Fruit fly (Drosophila melanogaster) whole organism, embryonic: ENCODE measurements around the gene Ttc26.

Source experiments
- Bdp1 ChIP-seq: fragments of 200-800 bp; sonication (Bioruptor generic); optimal IDR thresholded peaks from 3 replicates; lab custom pipeline; 2016; ENCODE audit warnings: missing biosample characterization, missing genetic modification characterization
- CG10565 ChIP-seq: fragments of 200-800 bp; sonication (Bioruptor generic); optimal IDR thresholded peaks from 3 replicates; lab custom pipeline; 2016; ENCODE audit warnings: missing biosample characterization, mild to moderate bottlenecking, missing genetic modification characterization
- CG12659 ChIP-seq: fragments of 200-800 bp; sonication (Bioruptor generic); optimal IDR thresholded peaks from 3 replicates; lab custom pipeline; 2017; ENCODE audit warnings: mild to moderate bottlenecking, missing biosample characterization, missing genetic modification reagents, missing genetic modification characterization
- CG13624 ChIP-seq: fragments of 200-800 bp; sonication (Bioruptor generic); optimal IDR thresholded peaks from 2 replicates; lab custom pipeline; 2016; ENCODE audit warnings: missing biosample characterization, missing genetic modification characterization
- CG14014 ChIP-seq: fragments of 200-800 bp; sonication (Bioruptor generic); IDR thresholded peaks from 2 replicates; pipeline ENCODE4 v1.3.6; 2022; ENCODE audit warnings: missing biosample characterization, missing genetic modification characterization
- CG15073 ChIP-seq: fragments of 200-800 bp; sonication (Bioruptor generic); optimal IDR thresholded peaks from 2 replicates; lab custom pipeline; 2016; ENCODE audit warnings: missing biosample characterization, missing genetic modification characterization
- CG15514 ChIP-seq: fragments of 200-800 bp; sonication (Bioruptor generic); optimal IDR thresholded peaks from 3 replicates; lab custom pipeline; 2017; ENCODE audit warnings: missing biosample characterization, missing genetic modification characterization, mild to moderate bottlenecking, moderate library complexity, missing genetic modification reagents
- CG18476 ChIP-seq: fragments of 200-800 bp; sonication (Bioruptor generic); optimal IDR thresholded peaks from 2 replicates; lab custom pipeline; 2016; ENCODE audit warnings: missing biosample characterization, mild to moderate bottlenecking, missing genetic modification characterization
- CG2116 ChIP-seq: fragments of 200-800 bp; sonication (Bioruptor generic); optimal IDR thresholded peaks from 3 replicates; lab custom pipeline; 2018; ENCODE audit warnings: missing biosample characterization, mild to moderate bottlenecking, missing genetic modification characterization
- CG2120 ChIP-seq: fragments of 200-800 bp; sonication (Bioruptor generic); optimal IDR thresholded peaks from 3 replicates; lab custom pipeline; 2016; ENCODE audit warnings: missing biosample characterization, missing genetic modification characterization
- CG3065 ChIP-seq: fragments of 200-800 bp; sonication (Bioruptor generic); optimal IDR thresholded peaks from 2 replicates; lab custom pipeline; 2016; ENCODE audit warnings: missing biosample characterization, missing genetic modification characterization
- CG3726 ChIP-seq: fragments of 200-800 bp; sonication (Bioruptor generic); IDR thresholded peaks from 3 replicates; pipeline ENCODE4, ENCODE4 v1.3.6; 2022; ENCODE audit warnings: missing biosample characterization, missing genetic modification characterization
- CG4328 ChIP-seq: fragments of 200-800 bp; sonication (Bioruptor generic); optimal IDR thresholded peaks from 3 replicates; lab custom pipeline; 2017; ENCODE audit warnings: missing biosample characterization, missing genetic modification reagents, missing genetic modification characterization
- CG4360 ChIP-seq: fragments of 200-800 bp; sonication (Bioruptor generic); IDR thresholded peaks from 2 replicates; pipeline ENCODE4 v1.3.6; 2022; ENCODE audit warnings: missing biosample characterization, missing genetic modification characterization
- CG5180 ChIP-seq: fragments of 200-800 bp; sonication (Bioruptor generic); optimal IDR thresholded peaks from 3 replicates; lab custom pipeline; 2017; ENCODE audit warnings: missing biosample characterization, missing genetic modification characterization, mild to moderate bottlenecking, moderate library complexity, missing genetic modification reagents
- CG6689 ChIP-seq: fragments of 200-800 bp; sonication (Bioruptor generic); IDR thresholded peaks from 2 replicates; pipeline ENCODE4 v1.3.6; 2022; ENCODE audit warnings: missing biosample characterization, missing genetic modification characterization
- CG7271 ChIP-seq: fragments of 200-800 bp; sonication (Bioruptor generic); optimal IDR thresholded peaks from 2 replicates; lab custom pipeline; 2018; ENCODE audit warnings: missing biosample characterization, mild to moderate bottlenecking, missing genetic modification characterization, moderate library complexity
- CG7839 ChIP-seq: fragments of 200-800 bp; sonication (Bioruptor generic); optimal IDR thresholded peaks from 3 replicates; lab custom pipeline; 2018; ENCODE audit warnings: missing biosample characterization, mild to moderate bottlenecking, missing genetic modification characterization, moderate library complexity
- CG9215 ChIP-seq: fragments of 200-800 bp; sonication (Bioruptor generic); IDR thresholded peaks from 2 replicates; pipeline ENCODE4 v1.3.6; 2022; ENCODE audit warnings: missing biosample characterization, missing genetic modification characterization
- CG9727 ChIP-seq: fragments of 200-800 bp; sonication (Bioruptor generic); optimal IDR thresholded peaks from 3 replicates; lab custom pipeline; 2017; ENCODE audit warnings: missing biosample characterization, mild to moderate bottlenecking, missing genetic modification characterization
- CG9797 ChIP-seq: fragments of 200-800 bp; sonication (Bioruptor generic); optimal IDR thresholded peaks from 3 replicates; lab custom pipeline; 2018; ENCODE audit warnings: missing biosample characterization, mild to moderate bottlenecking, missing genetic modification characterization
- D ChIP-seq, 2 experiments: fragments of 200-800 bp in 1 of 2; fragments of >200 bp in 1 of 2; sonication (Bioruptor generic) in 1 of 2; optimal IDR thresholded peaks; 2 replicates in 1 of 2; 3 replicates in 1 of 2; lab custom pipeline; 2017; ENCODE audit warnings: mild to moderate bottlenecking in 1 of 2, missing biosample characterization in 1 of 2, missing genetic modification characterization in 1 of 2, missing genetic modification reagents in 1 of 2
- Dip2 ChIP-seq: fragments of 200-800 bp; sonication (Bioruptor generic); IDR thresholded peaks from 2 replicates; pipeline ENCODE4 v1.3.6; 2022; ENCODE audit warnings: missing biosample characterization, missing genetic modification characterization
- HmgD ChIP-seq: fragments of 200-800 bp; sonication (Bioruptor generic); optimal IDR thresholded peaks from 3 replicates; lab custom pipeline; 2016; ENCODE audit warnings: missing biosample characterization, missing genetic modification characterization
- Hsf ChIP-seq: fragments of 200-800 bp; sonication (Bioruptor generic); optimal IDR thresholded peaks from 3 replicates; lab custom pipeline; 2016; ENCODE audit warnings: missing biosample characterization, missing genetic modification characterization
- Kr ChIP-seq: fragments of 200-800 bp; sonication (Bioruptor generic); optimal IDR thresholded peaks from 2 replicates; lab custom pipeline; 2017; ENCODE audit warnings: missing biosample characterization, mild to moderate bottlenecking, missing genetic modification characterization
- Optix ChIP-seq: fragments of 200-800 bp; sonication (Bioruptor generic); IDR thresholded peaks from 3 replicates; pipeline ENCODE4 v1.3.6; 2022; ENCODE audit warnings: missing biosample characterization, missing genetic modification characterization
- Spps ChIP-seq: fragments of 200-800 bp; sonication (Bioruptor generic); optimal IDR thresholded peaks from 2 replicates; lab custom pipeline; 2018; ENCODE audit warnings: missing biosample characterization, mild to moderate bottlenecking, missing genetic modification characterization
- Stat92E ChIP-seq, 3 experiments: fragments of >200 bp in 2 of 3; fragments of 200-800 bp in 1 of 3; sonication (Bioruptor generic) in 1 of 3; optimal IDR thresholded peaks; 2 replicates each; lab custom pipeline; 2017 to 2019; ENCODE audit warnings: missing biosample characterization in 3 of 3, missing genetic modification characterization in 3 of 3, mild to moderate bottlenecking in 1 of 3, moderate library complexity in 1 of 3
- TFAM ChIP-seq: fragments of 200-800 bp; sonication (Bioruptor generic); optimal IDR thresholded peaks from 2 replicates; lab custom pipeline; 2017; ENCODE audit warnings: missing biosample characterization, missing genetic modification characterization, inconsistent platforms
- ac ChIP-seq: fragments of 200-800 bp; sonication (Bioruptor generic); optimal IDR thresholded peaks from 3 replicates; lab custom pipeline; 2017; ENCODE audit warnings: missing biosample characterization, mild to moderate bottlenecking, missing genetic modification characterization
- ara ChIP-seq: fragments of 200-800 bp; sonication (Bioruptor generic); IDR thresholded peaks from 2 replicates; pipeline ENCODE4 v1.3.6; 2022; ENCODE audit warnings: missing biosample characterization, missing genetic modification characterization
- ash1 ChIP-seq: fragments of 200-800 bp; sonication (Bioruptor generic); optimal IDR thresholded peaks from 2 replicates; lab custom pipeline; 2018; ENCODE audit warnings: missing biosample characterization, mild to moderate bottlenecking, missing genetic modification characterization
- bcd ChIP-seq: fragments of 200-800 bp; sonication (Bioruptor generic); optimal IDR thresholded peaks from 2 replicates; lab custom pipeline; 2017; ENCODE audit warnings: missing biosample characterization, mild to moderate bottlenecking, missing genetic modification characterization
- bigmax ChIP-seq: fragments of 200-800 bp; sonication (Bioruptor generic); optimal IDR thresholded peaks from 2 replicates; lab custom pipeline; 2018; ENCODE audit warnings: missing biosample characterization, mild to moderate bottlenecking, missing genetic modification characterization
- cad ChIP-seq: fragments of >200 bp; optimal IDR thresholded peaks from 2 replicates; lab custom pipeline; 2017; ENCODE audit warnings: missing biosample characterization, missing genetic modification characterization
- chinmo ChIP-seq: fragments of 200-800 bp; sonication (Bioruptor generic); IDR thresholded peaks from 4 replicates; pipeline ENCODE4 v1.3.6; 2022; ENCODE audit warnings: missing biosample characterization, missing genetic modification characterization; ENCODE audit not compliant: partially characterized antibody
- dan ChIP-seq: fragments of 200-800 bp; sonication (Bioruptor generic); IDR thresholded peaks from 2 replicates; pipeline ENCODE4 v1.3.6; 2022; ENCODE audit warnings: missing biosample characterization, missing genetic modification characterization
- esg ChIP-seq: fragments of 200-800 bp; sonication (Bioruptor generic); conservative IDR thresholded peaks from 2 replicates; pipeline ENCODE4 v1.3.6; 2022; ENCODE audit warnings: missing biosample characterization, missing genetic modification characterization
- exex ChIP-seq: fragments of 200-800 bp; sonication (Bioruptor generic); optimal IDR thresholded peaks from 4 replicates; lab custom pipeline; 2018; ENCODE audit warnings: missing biosample characterization, mild to moderate bottlenecking, missing genetic modification characterization, moderate library complexity
- fd64A ChIP-seq: fragments of 200-800 bp; sonication (Bioruptor generic); optimal IDR thresholded peaks from 3 replicates; lab custom pipeline; 2018; ENCODE audit warnings: missing biosample characterization, mild to moderate bottlenecking, missing genetic modification characterization
- gt ChIP-seq: fragments of 200-800 bp; sonication (Bioruptor generic); IDR thresholded peaks from 2 replicates; pipeline ENCODE4 v1.3.6; 2022; ENCODE audit warnings: missing biosample characterization, missing genetic modification characterization
- knrl ChIP-seq: fragments of 200-800 bp; sonication (Bioruptor generic); IDR thresholded peaks from 3 replicates; pipeline ENCODE4 v1.3.6; 2022; ENCODE audit warnings: missing biosample characterization, missing genetic modification characterization; ENCODE audit not compliant: partially characterized antibody
- lmd ChIP-seq: fragments of 200-800 bp; sonication (Bioruptor generic); IDR thresholded peaks from 2 replicates; pipeline ENCODE4 v1.3.6; 2022; ENCODE audit warnings: missing biosample characterization, missing genetic modification characterization
- lola ChIP-seq, 3 experiments: fragments of >200 bp in 2 of 3; fragments of 200-800 bp in 1 of 3; sonication (Bioruptor generic) in 1 of 3; optimal IDR thresholded peaks; 2 replicates each; lab custom pipeline; 2017 to 2019; ENCODE audit warnings: missing biosample characterization in 3 of 3, missing genetic modification characterization in 3 of 3, mild to moderate bottlenecking in 1 of 3, moderate library complexity in 1 of 3
- luna ChIP-seq: fragments of 200-800 bp; sonication (Bioruptor generic); optimal IDR thresholded peaks from 2 replicates; lab custom pipeline; 2016; ENCODE audit warnings: missing biosample characterization, missing genetic modification characterization
- mld ChIP-seq: fragments of 200-800 bp; sonication (Bioruptor generic); IDR thresholded peaks from 3 replicates; pipeline ENCODE4 v1.3.6; 2022; ENCODE audit warnings: missing biosample characterization, missing genetic modification characterization; ENCODE audit not compliant: partially characterized antibody
- pnt ChIP-seq: fragments of 200-800 bp; sonication (Bioruptor generic); optimal IDR thresholded peaks from 3 replicates; lab custom pipeline; 2016; ENCODE audit warnings: missing biosample characterization, missing genetic modification characterization
- sd ChIP-seq: fragments of 200-800 bp; sonication (Bioruptor generic); optimal IDR thresholded peaks from 3 replicates; lab custom pipeline; 2018; ENCODE audit warnings: missing biosample characterization, mild to moderate bottlenecking, missing genetic modification characterization, moderate library complexity
- tup ChIP-seq: fragments of 200-800 bp; sonication (Bioruptor generic); optimal IDR thresholded peaks from 2 replicates; lab custom pipeline; 2016; ENCODE audit warnings: missing biosample characterization, mild to moderate bottlenecking, missing genetic modification characterization, moderate library complexity

Ttc26 gene

dm6 chr3R:15794258-15794727 is 20.1 kb downstream of the Ttc26 start (continued):
- TF ChIP-seq CG6689 (GFP tag; lab: Robert Waterston, UW): peak; percentile 17; the same call in 1 of the 2 replicates
- TF ChIP-seq HmgD (GFP tag; lab: Kevin White, UChicago): peak; percentile 78
- TF ChIP-seq Hsf (GFP tag; lab: Kevin White, UChicago): no peak
- no peak for TF ChIP-seq mld
- peak; percentile 55 for TF ChIP-seq CG4328 (GFP tag; lab: Kevin White, UChicago)
- TF ChIP-seq CG2116 (GFP tag; lab: Kevin White, UChicago): peak; percentile 46
- peak; percentile 41 for TF ChIP-seq CG12659 (GFP tag; lab: Kevin White, UChicago)
- no peak for TF ChIP-seq pnt (GFP tag; lab: Kevin White, UChicago)
- peak; percentile 14 for TF ChIP-seq bcd (GFP tag; lab: Kevin White, UChicago)
- no peak for TF ChIP-seq CG3726
- TF ChIP-seq chinmo: peak; percentile 89; the same call in 3 of the 4 replicates
- TF ChIP-seq CG4360: no peak
- no peak for TF ChIP-seq Stat92E (GFP tag; optimal IDR thresholded peaks at IDR 0.05; lab: Kevin White, UChicago)
- no peak for TF ChIP-seq ara (GFP tag; lab: Robert Waterston, UW)
- no peak for TF ChIP-seq CG10565
- no peak for TF ChIP-seq Dip2 (GFP tag; lab: Robert Waterston, UW)
- peak; percentile 29 for TF ChIP-seq CG7839 (tag; lab: Kevin White, UChicago)
- peak; percentile 69; the same call in 1 of the 2 replicates for TF ChIP-seq CG14014 (GFP tag; lab: Robert Waterston, UW)
- TF ChIP-seq bigmax (GFP tag; lab: Kevin White, UChicago): no peak
- peak; percentile 83 for TF ChIP-seq CG13624 (GFP tag; lab: Kevin White, UChicago)
- TF ChIP-seq CG5180: peak; percentile 43
- peak; percentile 58 for TF ChIP-seq CG2120 (GFP tag; lab: Kevin White, UChicago)
- TF ChIP-seq CG9215 (GFP tag; lab: Robert Waterston, UW): no peak
- TF ChIP-seq D (optimal IDR thresholded peaks at IDR 0.05; lab: Kevin White, UChicago): no peak
- TF ChIP-seq D (GFP tag; optimal IDR thresholded peaks at IDR 0.05; lab: Kevin White, UChicago): peak; percentile 5
- TF ChIP-seq CG15073 (GFP tag; lab: Kevin White, UChicago): no peak
- no peak for TF ChIP-seq Bdp1
- no peak for TF ChIP-seq Spps (tag; lab: Kevin White, UChicago)
- no peak for TF ChIP-seq ac (GFP tag; lab: Kevin White, UChicago)
- TF ChIP-seq Kr: no peak
- TF ChIP-seq CG9727: peak; percentile 42
- no peak for TF ChIP-seq knrl (GFP tag; lab: Robert Waterston, UW)
- no peak for TF ChIP-seq gt (GFP tag; lab: Robert Waterston, UW)
- no peak for TF ChIP-seq fd64A (GFP tag; lab: Kevin White, UChicago)
- TF ChIP-seq ash1: no peak
- no peak for TF ChIP-seq CG9797 (GFP tag; lab: Kevin White, UChicago)
- no peak for TF ChIP-seq TFAM (GFP tag; lab: Kevin White, UChicago)
- peak; percentile 76 for TF ChIP-seq cad (GFP tag; lab: Kevin White, UChicago)
- no peak for TF ChIP-seq luna (GFP tag; lab: Kevin White, UChicago)
- no peak for TF ChIP-seq CG7271
- no peak for TF ChIP-seq CG18476 (GFP tag; lab: Kevin White, UChicago)
- no peak for TF ChIP-seq tup (GFP tag; lab: Kevin White, UChicago)
- no peak for TF ChIP-seq sd (tag; lab: Kevin White, UChicago)
- no peak for TF ChIP-seq dan (GFP tag; lab: Robert Waterston, UW)
- no peak for TF ChIP-seq Optix (GFP tag; lab: Robert Waterston, UW)
- no peak for TF ChIP-seq CG3065 (GFP tag; lab: Kevin White, UChicago)
- TF ChIP-seq lmd (GFP tag; lab: Robert Waterston, UW): no peak; the same call in 1 of the 2 replicates
- no peak for TF ChIP-seq lola (GFP tag; optimal IDR thresholded peaks at IDR 0.05; lab: Kevin White, UChicago)
- peak; percentile 18 for TF ChIP-seq exex (tag; lab: Kevin White, UChicago)
- TF ChIP-seq esg (GFP tag; lab: Robert Waterston, UW): no peak
- peak; percentile 45 for TF ChIP-seq CG15514 (GFP tag; lab: Kevin White, UChicago)
